Worm (Caenorhabditis elegans) whole organism, L3 larva: ENCODE measurements around the gene coq-6.

ENCODE experiments used
- R02D3.7 ChIP-seq: fragments of 150-350 bp; optimal IDR thresholded peaks from 2 replicates; lab custom pipeline; 2014; ENCODE audit warnings: missing biosample characterization, missing genetic modification characterization
- ZK546.5 ChIP-seq: sonication (generic microtip); optimal IDR thresholded peaks from 2 replicates; lab custom pipeline; 2017; ENCODE audit warnings: missing biosample characterization, missing genetic modification characterization
- aly-2 ChIP-seq: fragments of 150-350 bp; optimal IDR thresholded peaks from 2 replicates; lab custom pipeline; 2014; ENCODE audit warnings: missing biosample characterization, missing genetic modification characterization
- ama-1 ChIP-seq: fragments of 150-350 bp; optimal IDR thresholded peaks from 2 replicates; lab custom pipeline; 2018
- ceh-16 ChIP-seq: sonication (generic microtip); optimal IDR thresholded peaks from 2 replicates; lab custom pipeline; 2017; ENCODE audit warnings: missing biosample characterization, missing genetic modification characterization
- ceh-28 ChIP-seq: fragments of 150-350 bp; optimal IDR thresholded peaks from 2 replicates; lab custom pipeline; 2014; ENCODE audit warnings: missing biosample characterization, missing genetic modification reagents, missing genetic modification characterization
- ceh-82 ChIP-seq: fragments of 150-350 bp; optimal IDR thresholded peaks from 2 replicates; lab custom pipeline; 2014; ENCODE audit warnings: missing biosample characterization, missing genetic modification characterization
- ceh-9 ChIP-seq: sonication (generic microtip); optimal IDR thresholded peaks from 2 replicates; lab custom pipeline; 2018; ENCODE audit warnings: missing biosample characterization, missing genetic modification characterization
- daf-12 ChIP-seq: fragments of 150-350 bp; optimal IDR thresholded peaks from 2 replicates; lab custom pipeline; 2014; ENCODE audit warnings: missing biosample characterization, missing genetic modification reagents, missing genetic modification characterization
- egl-27 ChIP-seq: sonication (generic microtip); optimal IDR thresholded peaks from 4 replicates; lab custom pipeline; 2017; ENCODE audit warnings: missing biosample characterization, missing genetic modification reagents, missing genetic modification characterization
- egl-5 ChIP-seq: fragments of 150-350 bp; optimal IDR thresholded peaks from 2 replicates; lab custom pipeline; 2017; ENCODE audit warnings: missing biosample characterization, missing genetic modification reagents, missing genetic modification characterization, inconsistent platforms
- elt-1 ChIP-seq: fragments of 150-350 bp; optimal IDR thresholded peaks from 2 replicates; lab custom pipeline; 2014; ENCODE audit warnings: missing biosample characterization, missing genetic modification characterization
- elt-2 ChIP-seq: sonication (generic microtip); optimal IDR thresholded peaks from 2 replicates; lab custom pipeline; 2016; ENCODE audit warnings: missing genetic modification reagents, mild to moderate bottlenecking, missing genetic modification characterization, missing compliant biosample characterization
- elt-3 ChIP-seq, 3 experiments: fragments of 150-350 bp in 1 of 3; sonication (generic microtip) in 2 of 3; optimal IDR thresholded peaks; 2 replicates in 2 of 3; 4 replicates in 1 of 3; lab custom pipeline; 2014 to 2017; ENCODE audit warnings: missing biosample characterization in 3 of 3, missing genetic modification characterization in 3 of 3
- eor-1 ChIP-seq, 2 experiments: fragments of 150-350 bp; optimal IDR thresholded peaks; 2 replicates each; lab custom pipeline; 2014 to 2018; ENCODE audit warnings: missing biosample characterization in 2 of 2, missing genetic modification characterization in 2 of 2
- fkh-10 ChIP-seq: sonication (generic microtip); optimal IDR thresholded peaks from 2 replicates; lab custom pipeline; 2017; ENCODE audit warnings: missing biosample characterization, missing genetic modification reagents, missing genetic modification characterization
- fkh-2 ChIP-seq: fragments of 150-350 bp; optimal IDR thresholded peaks from 2 replicates; lab custom pipeline; 2014; ENCODE audit warnings: missing biosample characterization, missing genetic modification reagents, missing genetic modification characterization
- fos-1 ChIP-seq: fragments of 150-350 bp; optimal IDR thresholded peaks from 2 replicates; lab custom pipeline; 2014; ENCODE audit warnings: missing biosample characterization, missing genetic modification characterization
- hmg-11 ChIP-seq: sonication (generic microtip); optimal IDR thresholded peaks from 2 replicates; lab custom pipeline; 2016; ENCODE audit warnings: missing genetic modification characterization, missing compliant biosample characterization
- jun-1 ChIP-seq: fragments of 150-350 bp; optimal IDR thresholded peaks from 2 replicates; lab custom pipeline; 2014; ENCODE audit warnings: missing biosample characterization, missing genetic modification reagents, missing genetic modification characterization
- lin-15B ChIP-seq: fragments of 150-350 bp; optimal IDR thresholded peaks from 2 replicates; lab custom pipeline; 2014; ENCODE audit warnings: missing biosample characterization, missing genetic modification characterization
- lin-39 ChIP-seq: fragments of 150-350 bp; optimal IDR thresholded peaks from 2 replicates; lab custom pipeline; 2018; ENCODE audit warnings: missing biosample characterization, missing genetic modification reagents, missing genetic modification characterization
- lsy-12 ChIP-seq: sonication (generic microtip); optimal IDR thresholded peaks from 2 replicates; lab custom pipeline; 2016; ENCODE audit warnings: mild to moderate bottlenecking, missing genetic modification characterization, missing compliant biosample characterization
- mdl-1 ChIP-seq: fragments of 150-350 bp; optimal IDR thresholded peaks from 2 replicates; lab custom pipeline; 2014; ENCODE audit warnings: missing biosample characterization, missing genetic modification characterization
- mml-1 ChIP-seq: fragments of 150-350 bp; sonication (generic microtip); optimal IDR thresholded peaks from 3 replicates; lab custom pipeline; 2014; ENCODE audit warnings: missing biosample characterization, missing genetic modification characterization
- nfya-1 ChIP-seq: sonication (generic microtip); optimal IDR thresholded peaks from 2 replicates; lab custom pipeline; 2017; ENCODE audit warnings: missing genetic modification characterization, mild to moderate bottlenecking, missing compliant biosample characterization, antibody characterized with exemption, moderate library complexity; ENCODE audit not compliant: insufficient read depth
- nhr-11 ChIP-seq: fragments of 150-350 bp; optimal IDR thresholded peaks from 2 replicates; lab custom pipeline; 2014; ENCODE audit warnings: missing biosample characterization, missing genetic modification characterization
- nhr-12 ChIP-seq: fragments of 150-350 bp; optimal IDR thresholded peaks from 2 replicates; lab custom pipeline; 2014; ENCODE audit warnings: missing biosample characterization, missing genetic modification characterization
- nhr-23 ChIP-seq: fragments of 150-350 bp; optimal IDR thresholded peaks from 2 replicates; lab custom pipeline; 2014; ENCODE audit warnings: missing biosample characterization, missing genetic modification reagents, missing genetic modification characterization
- nhr-237 ChIP-seq: fragments of 150-350 bp; optimal IDR thresholded peaks from 2 replicates; lab custom pipeline; 2014; ENCODE audit warnings: missing biosample characterization, missing genetic modification characterization
- nhr-25 ChIP-seq: sonication (generic microtip); optimal IDR thresholded peaks from 2 replicates; lab custom pipeline; 2017; ENCODE audit warnings: missing biosample characterization, missing genetic modification characterization
- nhr-28 ChIP-seq: fragments of 150-350 bp; optimal IDR thresholded peaks from 2 replicates; lab custom pipeline; 2014; ENCODE audit warnings: missing biosample characterization, missing genetic modification characterization
- nhr-43 ChIP-seq: sonication (generic microtip); optimal IDR thresholded peaks from 2 replicates; lab custom pipeline; 2016; ENCODE audit warnings: mild to moderate bottlenecking, missing genetic modification characterization, missing compliant biosample characterization; ENCODE audit not compliant: poor library complexity, severe bottlenecking
- nhr-67 ChIP-seq: fragments of 150-350 bp; optimal IDR thresholded peaks from 2 replicates; lab custom pipeline; 2014; ENCODE audit warnings: missing biosample characterization, missing genetic modification characterization
- nhr-76 ChIP-seq: fragments of 150-350 bp; sonication (generic microtip); optimal IDR thresholded peaks from 5 replicates; lab custom pipeline; 2014; ENCODE audit warnings: missing biosample characterization, missing genetic modification characterization
- nhr-77 ChIP-seq: fragments of 150-350 bp; optimal IDR thresholded peaks from 2 replicates; lab custom pipeline; 2014; ENCODE audit warnings: missing biosample characterization, missing genetic modification characterization
- pha-4 ChIP-seq: fragments of 150-350 bp; optimal IDR thresholded peaks from 2 replicates; lab custom pipeline; 2014; ENCODE audit warnings: missing biosample characterization, missing genetic modification reagents, missing genetic modification characterization
- pqm-1 ChIP-seq: fragments of 150-350 bp; optimal IDR thresholded peaks from 2 replicates; lab custom pipeline; 2017; ENCODE audit warnings: missing biosample characterization, missing genetic modification characterization, inconsistent platforms
- sea-2 ChIP-seq: fragments of 150-350 bp; sonication (generic microtip); optimal IDR thresholded peaks from 4 replicates; lab custom pipeline; 2014; ENCODE audit warnings: missing biosample characterization, missing genetic modification reagents, missing genetic modification characterization
- skn-1 ChIP-seq: fragments of 150-350 bp; optimal IDR thresholded peaks from 2 replicates; lab custom pipeline; 2014; ENCODE audit warnings: missing biosample characterization, missing genetic modification characterization
- snpc-4 ChIP-seq: fragments of 150-350 bp; optimal IDR thresholded peaks from 2 replicates; lab custom pipeline; 2014; ENCODE audit warnings: missing biosample characterization, missing genetic modification characterization
- tbx-2 ChIP-seq: sonication (generic microtip); optimal IDR thresholded peaks from 2 replicates; lab custom pipeline; 2016; ENCODE audit warnings: mild to moderate bottlenecking, missing genetic modification characterization, missing compliant biosample characterization
- unc-39 ChIP-seq: sonication (generic microtip); optimal IDR thresholded peaks from 4 replicates; lab custom pipeline; 2017; ENCODE audit warnings: missing biosample characterization, missing genetic modification characterization
- unc-62 ChIP-seq: fragments of 150-350 bp; sonication (generic microtip); optimal IDR thresholded peaks from 4 replicates; lab custom pipeline; 2014; ENCODE audit warnings: missing biosample characterization, missing genetic modification reagents, missing genetic modification characterization
- zag-1 ChIP-seq: fragments of 150-350 bp; optimal IDR thresholded peaks from 2 replicates; lab custom pipeline; 2014; ENCODE audit warnings: missing biosample characterization, missing genetic modification characterization
- ztf-11 ChIP-seq: fragments of 150-350 bp; optimal IDR thresholded peaks from 2 replicates; lab custom pipeline; 2014; ENCODE audit warnings: missing biosample characterization, missing genetic modification characterization
- ztf-4 ChIP-seq: fragments of 150-350 bp; optimal IDR thresholded peaks from 2 replicates; lab custom pipeline; 2014; ENCODE audit warnings: missing biosample characterization, missing genetic modification characterization

Gene coq-6

DNA sequence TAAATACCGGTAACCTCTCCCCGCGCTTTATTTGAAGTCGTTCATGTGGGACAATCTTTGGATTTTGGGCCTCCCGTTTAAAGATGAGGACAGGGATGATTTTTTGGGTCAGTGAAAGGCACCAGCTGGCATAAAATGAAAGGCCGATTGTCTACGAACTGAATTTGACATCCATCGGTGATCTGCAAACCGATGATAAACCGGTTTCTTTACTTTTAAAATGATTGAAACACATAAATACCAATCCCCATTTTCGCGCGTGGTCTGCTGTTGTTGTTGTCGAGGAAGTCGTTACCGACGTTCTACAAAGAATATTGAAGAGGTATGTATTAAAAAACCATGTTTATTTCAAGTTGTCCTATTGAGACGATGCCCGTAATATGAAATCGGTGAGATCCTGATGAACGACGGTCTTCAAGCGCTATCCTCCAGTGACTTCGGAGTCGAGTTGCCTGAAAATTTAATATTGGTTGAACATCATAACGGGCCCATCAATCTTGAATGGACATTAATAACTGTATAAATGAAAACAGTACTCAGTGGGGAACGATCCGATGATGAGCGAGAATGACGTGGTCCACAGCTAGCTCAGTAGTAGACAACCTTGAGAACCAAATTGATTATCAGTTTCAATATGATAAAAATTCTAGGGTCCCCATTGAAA, 6.5 kb downstream of the coq-6 start:
- peak; percentile 17 for TF ChIP-seq pha-4
- peak; percentile 34 for TF ChIP-seq lin-39 (tag; lab: Kevin White, UChicago)
- TF ChIP-seq ama-1 (lab: Kevin White, UChicago) = peak; percentile 42
- no peak for TF ChIP-seq sea-2 (GFP tag; lab: Kevin White, UChicago)
- peak; percentile 25 for TF ChIP-seq nhr-43 (tag; lab: Kevin White, UChicago)
- TF ChIP-seq nhr-23 (tag; lab: Kevin White, UChicago) = no peak
- no peak for TF ChIP-seq nhr-76 (tag; lab: Kevin White, UChicago)
- no peak for TF ChIP-seq zag-1

DNA sequence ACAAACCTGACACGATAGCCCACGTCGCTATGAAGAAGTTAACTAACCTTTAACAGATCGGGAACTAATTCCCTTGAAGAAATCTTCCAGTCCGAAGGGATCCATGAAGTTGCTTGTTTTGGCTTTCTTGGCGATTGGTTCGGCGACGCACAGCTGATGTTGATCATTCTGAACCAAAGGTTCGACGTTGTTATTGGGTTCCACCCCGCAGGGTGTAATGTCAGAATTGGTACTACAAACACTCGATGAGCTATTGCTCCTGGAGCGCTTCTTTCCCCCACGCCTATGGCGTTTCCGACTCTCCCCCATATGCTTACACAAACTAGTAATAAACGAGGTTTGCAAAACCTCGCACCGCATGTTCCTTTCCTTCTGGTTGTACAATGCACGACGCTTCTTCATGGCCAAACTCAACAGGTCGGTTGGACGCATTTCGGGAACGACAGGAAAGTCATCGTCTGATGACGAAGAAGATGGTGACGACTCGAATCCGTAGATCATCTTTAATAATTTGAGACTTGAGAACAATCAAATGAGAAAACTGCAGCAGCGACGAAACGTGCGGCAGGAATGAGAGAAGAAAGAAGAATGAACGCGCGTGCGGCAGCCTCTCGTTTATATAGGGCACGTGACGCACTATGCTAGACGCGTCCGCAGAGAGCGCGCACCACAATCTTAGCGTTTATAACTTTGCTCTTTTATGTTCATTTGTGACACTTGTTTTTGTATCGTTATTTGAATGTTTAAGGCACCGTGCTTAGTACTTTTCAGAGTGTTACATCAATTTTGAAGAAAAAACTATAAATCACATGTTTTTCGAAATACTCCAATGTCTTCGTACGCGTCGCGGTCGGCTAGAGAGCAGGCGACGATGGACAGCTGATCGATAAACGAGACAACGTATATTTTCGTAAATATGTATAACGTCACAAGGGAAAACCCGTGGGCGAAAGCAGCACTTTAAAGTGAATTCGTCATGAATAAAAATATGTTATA, 7.4 kb downstream of the coq-6 start, which contains the start of gene tos-1:
Gene tos-1 (minus strand): TSS at position 575 of the 996 bp plus-strand sequence.
- TF ChIP-seq hmg-11 (tag; lab: Kevin White, UChicago) (peak; percentile 75), aly-2 (no peak), skn-1 (tag; lab: Kevin White, UChicago) (peak; percentile 93), daf-12 (tag; lab: Kevin White, UChicago) (peak; percentile 60), elt-1 (tag; lab: Kevin White, UChicago) (peak; percentile 43), ztf-4 (tag; lab: Kevin White, UChicago) (peak; percentile 86), ceh-82 (tag; lab: Kevin White, UChicago) (peak; percentile 91), mml-1 (tag; lab: Kevin White, UChicago) (peak; percentile 12), egl-27 (tag; lab: Kevin White, UChicago) (peak; percentile 75), nhr-237 (tag; lab: Kevin White, UChicago) (no peak), ceh-28 (tag; lab: Kevin White, UChicago) (peak; percentile 95), R02D3.7 (tag; lab: Kevin White, UChicago) (peak; percentile 93), tbx-2 (tag; lab: Kevin White, UChicago) (peak; percentile 94), ama-1 (lab: Kevin White, UChicago) (peak; percentile 100), unc-62 (GFP tag; lab: Kevin White, UChicago) (peak; percentile 73), mdl-1 (tag; lab: Kevin White, UChicago) (peak; percentile 97), jun-1 (tag; lab: Kevin White, UChicago) (peak; percentile 98), nhr-76 (tag; lab: Kevin White, UChicago) (peak; percentile 76), elt-3 (tag; optimal IDR thresholded peaks at IDR 0.05; lab: Kevin White, UChicago) (peak; percentile 22 to 95 (median 91)), pqm-1 (tag; lab: Kevin White, UChicago) (peak; percentile 76), nhr-67 (tag; lab: Kevin White, UChicago) (no peak), nfya-1 (tag; lab: Kevin White, UChicago) (peak; percentile 90), nhr-23 (tag; lab: Kevin White, UChicago) (peak; percentile 97), snpc-4 (peak; percentile 53), pha-4 (peak; percentile 98), fkh-10 (GFP tag; lab: Kevin White, UChicago) (peak; percentile 96), ztf-11 (peak; percentile 7), ceh-9 (tag; lab: Kevin White, UChicago) (no peak), fos-1 (tag; lab: Kevin White, UChicago) (peak; percentile 92), unc-39 (tag; lab: Kevin White, UChicago) (no peak), ZK546.5 (tag; lab: Kevin White, UChicago) (peak; percentile 47), nhr-28 (tag; lab: Kevin White, UChicago) (peak; percentile 73), lin-15B (tag; lab: Kevin White, UChicago) (peak; percentile 86), ceh-16 (tag; lab: Kevin White, UChicago) (no peak), nhr-77 (tag; lab: Kevin White, UChicago) (peak; percentile 62), lsy-12 (peak; percentile 99), nhr-11 (tag; lab: Kevin White, UChicago) (peak; percentile 97), fkh-2 (tag; lab: Kevin White, UChicago) (no peak), nhr-43 (tag; lab: Kevin White, UChicago) (peak; percentile 93), nhr-25 (tag; lab: Kevin White, UChicago) (peak; percentile 99), lin-39 (tag; lab: Kevin White, UChicago) (peak; percentile 90), elt-2 (tag; lab: Kevin White, UChicago) (peak; percentile 93), zag-1 (peak; percentile 64), egl-5 (peak; percentile 96), nhr-12 (tag; lab: Kevin White, UChicago) (no peak), sea-2 (GFP tag; lab: Kevin White, UChicago) (peak; percentile 90), eor-1 (tag; optimal IDR thresholded peaks at IDR 0.05; lab: Kevin White, UChicago) (peak; percentile 90 to 100)
